Fruit fly (Drosophila melanogaster) whole organism, prepupa: Measurements from ENCODE around the gene Hr39.

Experiments used
- Blimp-1 ChIP-seq: fragments of 200-800 bp; sonication (Bioruptor generic); optimal IDR thresholded peaks from 3 replicates; lab custom pipeline; 2017; ENCODE audit warnings: missing biosample characterization, missing genetic modification characterization, mild to moderate bottlenecking, moderate library complexity, missing genetic modification reagents
- CG10669 ChIP-seq: fragments of 200-800 bp; sonication (Bioruptor generic); optimal IDR thresholded peaks from 3 replicates; lab custom pipeline; 2018; ENCODE audit warnings: missing biosample characterization, mild to moderate bottlenecking, missing genetic modification characterization, moderate library complexity
- CG11902 ChIP-seq: fragments of 200-800 bp; sonication (Bioruptor generic); optimal IDR thresholded peaks from 3 replicates; lab custom pipeline; 2016; ENCODE audit warnings: missing biosample characterization, missing genetic modification characterization
- CG1621 ChIP-seq: fragments of 200-800 bp; sonication (Bioruptor generic); optimal IDR thresholded peaks from 3 replicates; lab custom pipeline; 2018; ENCODE audit warnings: missing biosample characterization, mild to moderate bottlenecking, missing genetic modification characterization
- CG31627 ChIP-seq: fragments of 200-800 bp; sonication (Bioruptor generic); optimal IDR thresholded peaks from 3 replicates; lab custom pipeline; 2016; ENCODE audit warnings: missing biosample characterization, missing genetic modification characterization
- CG32006 ChIP-seq: fragments of 200-800 bp; sonication (Bioruptor generic); optimal IDR thresholded peaks from 3 replicates; lab custom pipeline; 2017; ENCODE audit warnings: missing biosample characterization, mild to moderate bottlenecking, missing genetic modification characterization
- CG3919 ChIP-seq: fragments of 200-800 bp; sonication (Bioruptor generic); optimal IDR thresholded peaks from 3 replicates; lab custom pipeline; 2016; ENCODE audit warnings: missing biosample characterization, missing genetic modification characterization
- CG6163 ChIP-seq: fragments of 200-800 bp; sonication (Bioruptor generic); IDR thresholded peaks from 3 replicates; pipeline ENCODE4 v1.3.6; 2022; ENCODE audit warnings: missing biosample characterization, missing genetic modification characterization
- CG6276 ChIP-seq: fragments of 200-800 bp; sonication (Bioruptor generic); optimal IDR thresholded peaks from 2 replicates; lab custom pipeline; 2017; ENCODE audit warnings: missing biosample characterization, mild to moderate bottlenecking, missing genetic modification characterization
- CG6792 ChIP-seq: fragments of 200-800 bp; sonication (Bioruptor generic); optimal IDR thresholded peaks from 3 replicates; lab custom pipeline; 2016; ENCODE audit warnings: missing biosample characterization, missing genetic modification characterization
- CG9139 ChIP-seq: fragments of 200-800 bp; sonication (Bioruptor generic); optimal IDR thresholded peaks from 3 replicates; lab custom pipeline; 2017; ENCODE audit warnings: missing biosample characterization, mild to moderate bottlenecking, missing genetic modification characterization
- Eip75B ChIP-seq: fragments of 200-800 bp; sonication (Bioruptor generic); optimal IDR thresholded peaks from 3 replicates; lab custom pipeline; 2016; ENCODE audit warnings: missing biosample characterization, missing genetic modification characterization
- Eip78C ChIP-seq: fragments of 200-800 bp; sonication (Bioruptor generic); peaks from one replicate; lab custom pipeline; 2016; ENCODE audit warnings: missing biosample characterization, missing genetic modification characterization
- Ets96B ChIP-seq: fragments of 200-800 bp; optimal IDR thresholded peaks from 2 replicates; lab custom pipeline; 2019; ENCODE audit warnings: missing biosample characterization, mild to moderate bottlenecking, missing genetic modification characterization, moderate library complexity
- Gug ChIP-seq: fragments of 200-800 bp; sonication (Bioruptor generic); IDR thresholded peaks from 2 replicates; pipeline ENCODE4 v1.3.6; 2022; ENCODE audit warnings: missing biosample characterization, missing genetic modification characterization
- Hr38 ChIP-seq: sonication (Bioruptor generic); optimal IDR thresholded peaks from 2 replicates; lab custom pipeline; 2016; ENCODE audit warnings: missing biosample characterization, missing genetic modification characterization
- Hr4 ChIP-seq: fragments of 200-800 bp; sonication (Bioruptor generic); optimal IDR thresholded peaks from 3 replicates; lab custom pipeline; 2016; ENCODE audit warnings: missing biosample characterization, missing genetic modification characterization
- Lpt ChIP-seq: fragments of 200-800 bp; sonication (Bioruptor generic); optimal IDR thresholded peaks from 3 replicates; lab custom pipeline; 2016; ENCODE audit warnings: missing biosample characterization, missing genetic modification characterization
- Met ChIP-seq: fragments of 200-800 bp; sonication (Bioruptor generic); optimal IDR thresholded peaks from 3 replicates; lab custom pipeline; 2016; ENCODE audit warnings: missing biosample characterization, missing genetic modification characterization
- OdsH ChIP-seq: fragments of 200-800 bp; sonication (Bioruptor generic); optimal IDR thresholded peaks from 3 replicates; lab custom pipeline; 2016; ENCODE audit warnings: missing biosample characterization, missing genetic modification characterization
- Smox ChIP-seq: fragments of 200-800 bp; sonication (Bioruptor generic); optimal IDR thresholded peaks from 3 replicates; lab custom pipeline; 2016; ENCODE audit warnings: missing biosample characterization, missing genetic modification characterization
- Sox102F ChIP-seq: fragments of 200-800 bp; sonication (Bioruptor generic); optimal IDR thresholded peaks from 2 replicates; lab custom pipeline; 2016; ENCODE audit warnings: missing biosample characterization, mild to moderate bottlenecking, missing genetic modification characterization
- Sox14 ChIP-seq: fragments of 200-800 bp; sonication (Bioruptor generic); optimal IDR thresholded peaks from 3 replicates; lab custom pipeline; 2016; ENCODE audit warnings: missing biosample characterization, missing genetic modification characterization
- Sox15 ChIP-seq: fragments of 200-800 bp; sonication (Bioruptor generic); optimal IDR thresholded peaks from 3 replicates; lab custom pipeline; 2016; ENCODE audit warnings: missing biosample characterization, missing genetic modification characterization
- achi ChIP-seq: fragments of 200-800 bp; sonication (Bioruptor generic); optimal IDR thresholded peaks from 3 replicates; lab custom pipeline; 2016; ENCODE audit warnings: missing biosample characterization, missing genetic modification characterization
- cyc ChIP-seq: fragments of 200-800 bp; sonication (Bioruptor generic); optimal IDR thresholded peaks from 3 replicates; lab custom pipeline; 2016; ENCODE audit warnings: missing biosample characterization, missing genetic modification characterization
- eg ChIP-seq: fragments of 200-800 bp; sonication (Bioruptor generic); IDR thresholded peaks from 3 replicates; pipeline ENCODE4 v1.3.6; 2022; ENCODE audit warnings: missing biosample characterization, missing genetic modification characterization
- esn ChIP-seq: fragments of 200-800 bp; sonication (Bioruptor generic); optimal IDR thresholded peaks from 2 replicates; lab custom pipeline; 2016; ENCODE audit warnings: missing biosample characterization, mild to moderate bottlenecking, missing genetic modification characterization, moderate library complexity
- fd85E ChIP-seq: fragments of 200-800 bp; sonication (Bioruptor generic); optimal IDR thresholded peaks from 3 replicates; lab custom pipeline; 2016; ENCODE audit warnings: missing biosample characterization, missing genetic modification characterization
- fkh ChIP-seq: fragments of 200-800 bp; sonication (Bioruptor generic); optimal IDR thresholded peaks from 3 replicates; lab custom pipeline; 2017; ENCODE audit warnings: missing biosample characterization, mild to moderate bottlenecking, missing genetic modification characterization, moderate library complexity
- lz ChIP-seq: fragments of 200-800 bp; sonication (Bioruptor generic); optimal IDR thresholded peaks from 3 replicates; lab custom pipeline; 2016; ENCODE audit warnings: missing biosample characterization, missing genetic modification characterization
- pdm3 ChIP-seq: fragments of 200-800 bp; sonication (Bioruptor generic); optimal IDR thresholded peaks from 3 replicates; lab custom pipeline; 2016; ENCODE audit warnings: missing biosample characterization, missing genetic modification characterization
- salr ChIP-seq, 2 experiments: fragments of 200-800 bp; sonication (Bioruptor generic); optimal IDR thresholded peaks; 3 replicates each; lab custom pipeline; 2016 to 2018; ENCODE audit warnings: missing biosample characterization in 2 of 2, missing genetic modification characterization in 2 of 2, mild to moderate bottlenecking in 1 of 2
- spab ChIP-seq: fragments of 200-800 bp; sonication (Bioruptor generic); optimal IDR thresholded peaks from 2 replicates; lab custom pipeline; 2017; ENCODE audit warnings: missing biosample characterization, mild to moderate bottlenecking, missing genetic modification characterization, missing genetic modification reagents
- svp ChIP-seq: fragments of 200-800 bp; sonication (Bioruptor generic); peaks from one replicate; lab custom pipeline; 2016; ENCODE audit warnings: missing biosample characterization, missing genetic modification characterization
- topi ChIP-seq: fragments of 200-800 bp; sonication (Bioruptor generic); optimal IDR thresholded peaks from 3 replicates; lab custom pipeline; 2016; ENCODE audit warnings: missing biosample characterization, missing genetic modification characterization
- vri ChIP-seq: fragments of 200-800 bp; sonication (Bioruptor generic); optimal IDR thresholded peaks from 3 replicates; lab custom pipeline; 2016; ENCODE audit warnings: missing biosample characterization, mild to moderate bottlenecking, missing genetic modification characterization

Hr39 gene

DNA sequence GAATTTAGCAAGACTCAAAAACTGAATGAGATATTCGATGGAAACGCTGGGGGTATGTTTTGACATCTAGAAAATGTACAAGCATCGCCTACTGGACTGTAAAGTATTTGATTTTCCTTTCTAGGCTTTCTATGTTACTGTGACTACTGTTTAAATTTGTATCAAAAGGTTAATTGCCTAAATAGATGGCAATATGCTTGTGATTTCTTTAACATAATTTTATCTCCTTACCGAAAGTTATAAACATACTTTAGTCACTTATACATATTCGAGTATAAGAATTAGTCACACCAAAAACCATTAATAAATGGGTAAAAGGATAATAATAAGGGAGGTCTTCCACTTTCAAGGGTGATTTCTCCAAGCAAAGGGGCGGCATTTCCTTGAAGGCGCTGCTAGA lies 34.3 kb upstream of the Hr39 start, which contains the start of gene CG31988:
Gene CG31988, minus strand, starts transcription at position 101 of the 400 bp plus-strand sequence.
- TF ChIP-seq CG9139 (GFP tag; lab: Kevin White, UChicago) (no peak), lz (GFP tag; lab: Kevin White, UChicago) (no peak), topi (no peak), fd85E (no peak)

DNA sequence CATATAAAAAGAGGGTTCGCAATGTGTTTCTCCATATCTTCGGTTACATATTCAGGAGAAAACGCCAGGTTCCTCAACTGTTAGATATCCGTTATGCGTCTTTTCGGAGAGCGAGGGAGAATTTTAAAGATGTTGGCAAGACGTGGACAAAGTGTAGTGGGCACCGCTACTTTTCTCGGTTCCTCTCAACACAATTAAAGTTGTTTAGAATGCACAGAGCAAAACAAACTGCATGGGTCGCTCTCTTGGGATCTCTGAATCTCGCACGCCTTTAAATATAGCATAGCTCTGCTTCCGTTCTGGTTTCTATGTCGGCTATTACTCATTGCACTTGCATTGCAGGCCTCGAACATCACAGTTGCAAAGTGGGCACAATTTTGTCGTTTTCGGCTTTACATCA lies 30.9 kb upstream of the Hr39 start, which contains the start of gene clumsy:
Gene clumsy, plus strand, starts transcription at position 301 of the 400 bp plus-strand sequence.
- TF ChIP-seq Eip78C (GFP tag; lab: Kevin White, UChicago): no peak
- TF ChIP-seq eg (GFP tag; lab: Robert Waterston, UW): no peak
- no peak for TF ChIP-seq cyc (GFP tag; lab: Kevin White, UChicago)
- no peak for TF ChIP-seq CG11902 (GFP tag; lab: Kevin White, UChicago)
- TF ChIP-seq achi (GFP tag; lab: Kevin White, UChicago): no peak
- TF ChIP-seq spab: no peak
- TF ChIP-seq fd85E: no peak
- no peak for TF ChIP-seq Sox15 (GFP tag; lab: Kevin White, UChicago)
- no peak for TF ChIP-seq Hr38 (GFP tag; lab: Kevin White, UChicago)
- no peak for TF ChIP-seq Hr4 (GFP tag; lab: Kevin White, UChicago)
- no peak for TF ChIP-seq Gug
- TF ChIP-seq Blimp-1 (GFP tag; lab: Kevin White, UChicago): no peak
- TF ChIP-seq salr (GFP tag; optimal IDR thresholded peaks at IDR 0.05; lab: Kevin White, UChicago): no peak
- no peak for TF ChIP-seq Ets96B (tag; lab: Kevin White, UChicago)

DNA sequence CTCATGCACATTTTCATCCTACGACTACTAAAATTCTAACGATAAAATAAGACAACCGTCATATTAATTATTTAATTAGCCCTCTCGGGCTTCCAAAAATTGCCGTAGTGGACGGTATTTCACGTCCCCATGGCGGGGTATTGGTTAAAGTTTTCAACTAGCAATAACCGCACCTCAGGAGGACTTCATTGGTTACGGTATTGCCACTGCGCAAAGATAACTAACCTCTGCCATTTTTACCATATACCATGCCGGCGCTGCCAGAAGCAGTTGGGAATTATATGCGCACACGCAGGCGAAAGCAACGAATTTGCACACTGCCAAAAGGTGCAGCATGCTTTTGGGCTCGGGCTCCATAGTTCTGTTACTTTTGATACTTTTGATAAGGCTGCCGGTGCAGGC lies 22.1 kb upstream of the Hr39 start:
- TF ChIP-seq esn (GFP tag; lab: Kevin White, UChicago) (peak; percentile 68), CG1621 (tag; lab: Kevin White, UChicago) (peak; percentile 62), Lpt (GFP tag; lab: Kevin White, UChicago) (no peak), CG3919 (peak; percentile 63), Eip75B (GFP tag; lab: Kevin White, UChicago) (peak; percentile 58), OdsH (GFP tag; lab: Kevin White, UChicago) (peak; percentile 39), topi (peak; percentile 63), Gug (no peak), lz (GFP tag; lab: Kevin White, UChicago) (peak; percentile 48), cyc (GFP tag; lab: Kevin White, UChicago) (peak; percentile 65), salr (GFP tag; optimal IDR thresholded peaks at IDR 0.05; lab: Kevin White, UChicago) (no peak), Ets96B (tag; lab: Kevin White, UChicago) (peak; percentile 30), CG6792 (peak; percentile 14), CG6163 (GFP tag; lab: Robert Waterston, UW) (0 out of 3 replicates have a peak, but pooled peaks have one; percentile 39), CG10669 (GFP tag; lab: Kevin White, UChicago) (no peak), fkh (GFP tag; lab: Kevin White, UChicago) (no peak), Sox14 (peak; percentile 43), svp (GFP tag; lab: Kevin White, UChicago) (peak; percentile 88), CG6276 (no peak), vri (GFP tag; lab: Kevin White, UChicago) (peak; percentile 59), Sox102F (GFP tag; lab: Kevin White, UChicago) (peak; percentile 48), Met (GFP tag; lab: Kevin White, UChicago) (peak; percentile 46), pdm3 (GFP tag; lab: Kevin White, UChicago) (peak; percentile 43), Eip78C (GFP tag; lab: Kevin White, UChicago) (peak; percentile 75), CG32006 (GFP tag; lab: Kevin White, UChicago) (no peak), Smox (GFP tag; lab: Kevin White, UChicago) (peak; percentile 62), CG31627 (GFP tag; lab: Kevin White, UChicago) (peak; percentile 49)
